Worm (Caenorhabditis elegans) whole organism, L1 larva: ENCODE measurements around the gene F19C6.5.
A peak's percentile ranks its signal among the peaks of the same experiment; 100 is the strongest.

ENCODE experiments used
- ceh-82 ChIP-seq, 3 experiments: fragments of 150-350 bp in 1 of 3; sonication (generic microtip) in 2 of 3; optimal IDR thresholded peaks; 2 replicates each; lab custom pipeline; 2014 to 2017; ENCODE audit warnings: missing biosample characterization in 3 of 3, missing genetic modification characterization in 3 of 3
- egl-27 ChIP-seq, 2 experiments: fragments of 150-350 bp in 1 of 2; sonication (generic microtip); optimal IDR thresholded peaks; 3 replicates each; lab custom pipeline; 2017 to 2018; ENCODE audit warnings: missing biosample characterization in 2 of 2, missing genetic modification characterization in 2 of 2, missing genetic modification reagents in 2 of 2
- fkh-8 ChIP-seq: sonication (generic microtip); optimal IDR thresholded peaks from 2 replicates; lab custom pipeline; 2016; ENCODE audit warnings: mild to moderate bottlenecking, missing genetic modification characterization, missing compliant biosample characterization
- fos-1 ChIP-seq: fragments of 150-350 bp; optimal IDR thresholded peaks from 2 replicates; lab custom pipeline; 2014; ENCODE audit warnings: missing biosample characterization, missing genetic modification characterization
- jun-1 ChIP-seq: fragments of 150-350 bp; optimal IDR thresholded peaks from 2 replicates; lab custom pipeline; 2014; ENCODE audit warnings: missing biosample characterization, missing genetic modification reagents, missing genetic modification characterization
- lir-3 ChIP-seq: sonication (generic microtip); optimal IDR thresholded peaks from 2 replicates; lab custom pipeline; 2016; ENCODE audit warnings: mild to moderate bottlenecking, missing genetic modification characterization, moderate library complexity, missing compliant biosample characterization; ENCODE audit not compliant: poor library complexity
- nhr-12 ChIP-seq: sonication (generic microtip); optimal IDR thresholded peaks from 2 replicates; lab custom pipeline; 2017; ENCODE audit warnings: missing biosample characterization, missing genetic modification characterization
- nhr-28 ChIP-seq: fragments of 150-350 bp; optimal IDR thresholded peaks from 2 replicates; lab custom pipeline; 2014; ENCODE audit warnings: missing biosample characterization, missing genetic modification characterization
- pqm-1 ChIP-seq: sonication (generic microtip); optimal IDR thresholded peaks from 3 replicates; lab custom pipeline; 2017; ENCODE audit warnings: missing biosample characterization, missing genetic modification characterization
- skn-1 ChIP-seq: fragments of 150-350 bp; optimal IDR thresholded peaks from 2 replicates; lab custom pipeline; 2014; ENCODE audit warnings: missing biosample characterization, missing genetic modification characterization
- tbx-2 ChIP-seq: sonication (generic microtip); optimal IDR thresholded peaks from 2 replicates; lab custom pipeline; 2016; ENCODE audit warnings: missing genetic modification characterization, missing compliant biosample characterization
- unc-86 ChIP-seq: sonication (generic microtip); optimal IDR thresholded peaks from 2 replicates; lab custom pipeline; 2016; ENCODE audit warnings: missing genetic modification characterization, missing compliant biosample characterization
- ztf-4 ChIP-seq: fragments of 150-350 bp; optimal IDR thresholded peaks from 2 replicates; lab custom pipeline; 2014; ENCODE audit warnings: missing biosample characterization, missing genetic modification characterization

- no peak for TF ChIP-seq ztf-4 (tag; lab: Kevin White, UChicago)
- no peak for TF ChIP-seq lir-3 (tag; lab: Kevin White, UChicago)
- no peak for TF ChIP-seq egl-27 (tag; optimal IDR thresholded peaks at IDR 0.05; lab: Kevin White, UChicago)
- TF ChIP-seq ceh-82 (tag; optimal IDR thresholded peaks at IDR 0.05; lab: Kevin White, UChicago), result no peak
- TF ChIP-seq tbx-2 (tag; lab: Kevin White, UChicago), result no peak
- no peak for TF ChIP-seq nhr-12 (tag; lab: Kevin White, UChicago)
- no peak for TF ChIP-seq fkh-8 (tag; lab: Kevin White, UChicago)
- TF ChIP-seq pqm-1, result no peak
- TF ChIP-seq fos-1 (tag; lab: Kevin White, UChicago), result no peak
- no peak for TF ChIP-seq skn-1 (tag; lab: Kevin White, UChicago)
- peak; percentile 40 for TF ChIP-seq unc-86
- no peak for TF ChIP-seq jun-1 (tag; lab: Kevin White, UChicago)
- no peak for TF ChIP-seq nhr-28
Measured at ce11 chrX:9999192-9999591, 14.5 kb upstream of the F19C6.5 start, which contains the start of gene grk-1.
